Worm (Caenorhabditis elegans) whole organism, L3 larva: ENCODE measurements around the gene cpr-1.

ENCODE experiments used
- R02D3.7 ChIP-seq: fragments of 150-350 bp; optimal IDR thresholded peaks from 2 replicates; lab custom pipeline; 2014; ENCODE audit warnings: missing biosample characterization, missing genetic modification characterization
- aly-2 ChIP-seq: fragments of 150-350 bp; optimal IDR thresholded peaks from 2 replicates; lab custom pipeline; 2014; ENCODE audit warnings: missing biosample characterization, missing genetic modification characterization
- ama-1 ChIP-seq: fragments of 150-350 bp; optimal IDR thresholded peaks from 2 replicates; lab custom pipeline; 2018
- ceh-16 ChIP-seq: sonication (generic microtip); optimal IDR thresholded peaks from 2 replicates; lab custom pipeline; 2017; ENCODE audit warnings: missing biosample characterization, missing genetic modification characterization
- ceh-28 ChIP-seq: fragments of 150-350 bp; optimal IDR thresholded peaks from 2 replicates; lab custom pipeline; 2014; ENCODE audit warnings: missing biosample characterization, missing genetic modification reagents, missing genetic modification characterization
- ceh-82 ChIP-seq: fragments of 150-350 bp; optimal IDR thresholded peaks from 2 replicates; lab custom pipeline; 2014; ENCODE audit warnings: missing biosample characterization, missing genetic modification characterization
- ceh-9 ChIP-seq: sonication (generic microtip); optimal IDR thresholded peaks from 2 replicates; lab custom pipeline; 2018; ENCODE audit warnings: missing biosample characterization, missing genetic modification characterization
- egl-27 ChIP-seq: sonication (generic microtip); optimal IDR thresholded peaks from 4 replicates; lab custom pipeline; 2017; ENCODE audit warnings: missing biosample characterization, missing genetic modification reagents, missing genetic modification characterization
- egl-5 ChIP-seq: fragments of 150-350 bp; optimal IDR thresholded peaks from 2 replicates; lab custom pipeline; 2017; ENCODE audit warnings: missing biosample characterization, missing genetic modification reagents, missing genetic modification characterization, inconsistent platforms
- elt-2 ChIP-seq: sonication (generic microtip); optimal IDR thresholded peaks from 2 replicates; lab custom pipeline; 2016; ENCODE audit warnings: missing genetic modification reagents, mild to moderate bottlenecking, missing genetic modification characterization, missing compliant biosample characterization
- elt-3 ChIP-seq, 3 experiments: fragments of 150-350 bp in 1 of 3; sonication (generic microtip) in 2 of 3; optimal IDR thresholded peaks; 2 replicates in 2 of 3; 4 replicates in 1 of 3; lab custom pipeline; 2014 to 2017; ENCODE audit warnings: missing biosample characterization in 3 of 3, missing genetic modification characterization in 3 of 3
- eor-1 ChIP-seq, 2 experiments: fragments of 150-350 bp; optimal IDR thresholded peaks; 2 replicates each; lab custom pipeline; 2014 to 2018; ENCODE audit warnings: missing biosample characterization in 2 of 2, missing genetic modification characterization in 2 of 2
- fkh-10 ChIP-seq: sonication (generic microtip); optimal IDR thresholded peaks from 2 replicates; lab custom pipeline; 2017; ENCODE audit warnings: missing biosample characterization, missing genetic modification reagents, missing genetic modification characterization
- fkh-2 ChIP-seq: fragments of 150-350 bp; optimal IDR thresholded peaks from 2 replicates; lab custom pipeline; 2014; ENCODE audit warnings: missing biosample characterization, missing genetic modification reagents, missing genetic modification characterization
- fos-1 ChIP-seq: fragments of 150-350 bp; optimal IDR thresholded peaks from 2 replicates; lab custom pipeline; 2014; ENCODE audit warnings: missing biosample characterization, missing genetic modification characterization
- hmg-11 ChIP-seq: sonication (generic microtip); optimal IDR thresholded peaks from 2 replicates; lab custom pipeline; 2016; ENCODE audit warnings: missing genetic modification characterization, missing compliant biosample characterization
- jun-1 ChIP-seq: fragments of 150-350 bp; optimal IDR thresholded peaks from 2 replicates; lab custom pipeline; 2014; ENCODE audit warnings: missing biosample characterization, missing genetic modification reagents, missing genetic modification characterization
- lin-39 ChIP-seq: fragments of 150-350 bp; optimal IDR thresholded peaks from 2 replicates; lab custom pipeline; 2018; ENCODE audit warnings: missing biosample characterization, missing genetic modification reagents, missing genetic modification characterization
- lsy-12 ChIP-seq: sonication (generic microtip); optimal IDR thresholded peaks from 2 replicates; lab custom pipeline; 2016; ENCODE audit warnings: mild to moderate bottlenecking, missing genetic modification characterization, missing compliant biosample characterization
- mml-1 ChIP-seq: fragments of 150-350 bp; sonication (generic microtip); optimal IDR thresholded peaks from 3 replicates; lab custom pipeline; 2014; ENCODE audit warnings: missing biosample characterization, missing genetic modification characterization
- nfya-1 ChIP-seq: sonication (generic microtip); optimal IDR thresholded peaks from 2 replicates; lab custom pipeline; 2017; ENCODE audit warnings: missing genetic modification characterization, mild to moderate bottlenecking, missing compliant biosample characterization, antibody characterized with exemption, moderate library complexity; ENCODE audit not compliant: insufficient read depth
- nhr-11 ChIP-seq: fragments of 150-350 bp; optimal IDR thresholded peaks from 2 replicates; lab custom pipeline; 2014; ENCODE audit warnings: missing biosample characterization, missing genetic modification characterization
- nhr-12 ChIP-seq: fragments of 150-350 bp; optimal IDR thresholded peaks from 2 replicates; lab custom pipeline; 2014; ENCODE audit warnings: missing biosample characterization, missing genetic modification characterization
- nhr-28 ChIP-seq: fragments of 150-350 bp; optimal IDR thresholded peaks from 2 replicates; lab custom pipeline; 2014; ENCODE audit warnings: missing biosample characterization, missing genetic modification characterization
- nhr-43 ChIP-seq: sonication (generic microtip); optimal IDR thresholded peaks from 2 replicates; lab custom pipeline; 2016; ENCODE audit warnings: mild to moderate bottlenecking, missing genetic modification characterization, missing compliant biosample characterization; ENCODE audit not compliant: poor library complexity, severe bottlenecking
- nhr-67 ChIP-seq: fragments of 150-350 bp; optimal IDR thresholded peaks from 2 replicates; lab custom pipeline; 2014; ENCODE audit warnings: missing biosample characterization, missing genetic modification characterization
- nhr-76 ChIP-seq: fragments of 150-350 bp; sonication (generic microtip); optimal IDR thresholded peaks from 5 replicates; lab custom pipeline; 2014; ENCODE audit warnings: missing biosample characterization, missing genetic modification characterization
- nhr-77 ChIP-seq: fragments of 150-350 bp; optimal IDR thresholded peaks from 2 replicates; lab custom pipeline; 2014; ENCODE audit warnings: missing biosample characterization, missing genetic modification characterization
- pha-4 ChIP-seq: fragments of 150-350 bp; optimal IDR thresholded peaks from 2 replicates; lab custom pipeline; 2014; ENCODE audit warnings: missing biosample characterization, missing genetic modification reagents, missing genetic modification characterization
- pqm-1 ChIP-seq: fragments of 150-350 bp; optimal IDR thresholded peaks from 2 replicates; lab custom pipeline; 2017; ENCODE audit warnings: missing biosample characterization, missing genetic modification characterization, inconsistent platforms
- sea-2 ChIP-seq: fragments of 150-350 bp; sonication (generic microtip); optimal IDR thresholded peaks from 4 replicates; lab custom pipeline; 2014; ENCODE audit warnings: missing biosample characterization, missing genetic modification reagents, missing genetic modification characterization
- skn-1 ChIP-seq: fragments of 150-350 bp; optimal IDR thresholded peaks from 2 replicates; lab custom pipeline; 2014; ENCODE audit warnings: missing biosample characterization, missing genetic modification characterization
- snpc-4 ChIP-seq: fragments of 150-350 bp; optimal IDR thresholded peaks from 2 replicates; lab custom pipeline; 2014; ENCODE audit warnings: missing biosample characterization, missing genetic modification characterization
- tbx-2 ChIP-seq: sonication (generic microtip); optimal IDR thresholded peaks from 2 replicates; lab custom pipeline; 2016; ENCODE audit warnings: mild to moderate bottlenecking, missing genetic modification characterization, missing compliant biosample characterization
- unc-39 ChIP-seq: sonication (generic microtip); optimal IDR thresholded peaks from 4 replicates; lab custom pipeline; 2017; ENCODE audit warnings: missing biosample characterization, missing genetic modification characterization
- zag-1 ChIP-seq: fragments of 150-350 bp; optimal IDR thresholded peaks from 2 replicates; lab custom pipeline; 2014; ENCODE audit warnings: missing biosample characterization, missing genetic modification characterization
- ztf-4 ChIP-seq: fragments of 150-350 bp; optimal IDR thresholded peaks from 2 replicates; lab custom pipeline; 2014; ENCODE audit warnings: missing biosample characterization, missing genetic modification characterization

Gene cpr-1

ce11 chrV:12002866-12003485, 27.6 kb downstream of the cpr-1 start, which contains the start of gene cpr-9:
TSS of gene cpr-9 (plus strand) at chrV:12003053.
- TF ChIP-seq lin-39 (tag; lab: Kevin White, UChicago) (no peak), pha-4 (tag; lab: Kevin White, UChicago) (peak; percentile 54), pqm-1 (tag; lab: Kevin White, UChicago) (peak; percentile 94), elt-2 (tag; lab: Kevin White, UChicago) (peak; percentile 93)

ce11 chrV:12004501-12004940, 29.2 kb downstream of the cpr-1 start:
- TF ChIP-seq pqm-1 (tag; lab: Kevin White, UChicago) (no peak), fos-1 (tag; lab: Kevin White, UChicago) (peak; percentile 1), ceh-28 (peak; percentile 43), jun-1 (peak; percentile 4), elt-2 (tag; lab: Kevin White, UChicago) (peak; percentile 35), skn-1 (no peak), aly-2 (tag; lab: Kevin White, UChicago) (peak; percentile 77)
- TF ChIP-seq, all 47 proteins: peak for 5

- TF ChIP-seq elt-2 (tag; lab: Kevin White, UChicago) (no peak), nhr-76 (tag; lab: Kevin White, UChicago) (no peak), ceh-9 (tag; lab: Kevin White, UChicago) (no peak), hmg-11 (tag; lab: Kevin White, UChicago) (no peak), snpc-4 (tag; lab: Kevin White, UChicago) (no peak), skn-1 (no peak), fkh-2 (tag; lab: Kevin White, UChicago) (no peak), nhr-67 (tag; lab: Kevin White, UChicago) (no peak), lin-39 (tag; lab: Kevin White, UChicago) (no peak), sea-2 (GFP tag; lab: Kevin White, UChicago) (no peak), ceh-82 (tag; lab: Kevin White, UChicago) (no peak), fkh-10 (GFP tag; lab: Kevin White, UChicago) (no peak), unc-39 (no peak)
These were observed 31.1 kb downstream of the cpr-1 start, which contains the start of gene F57F5.3 for ce11 chrV:12006495-12006894. TSS of gene F57F5.3 (minus strand) at chrV:12006595.

DNA sequence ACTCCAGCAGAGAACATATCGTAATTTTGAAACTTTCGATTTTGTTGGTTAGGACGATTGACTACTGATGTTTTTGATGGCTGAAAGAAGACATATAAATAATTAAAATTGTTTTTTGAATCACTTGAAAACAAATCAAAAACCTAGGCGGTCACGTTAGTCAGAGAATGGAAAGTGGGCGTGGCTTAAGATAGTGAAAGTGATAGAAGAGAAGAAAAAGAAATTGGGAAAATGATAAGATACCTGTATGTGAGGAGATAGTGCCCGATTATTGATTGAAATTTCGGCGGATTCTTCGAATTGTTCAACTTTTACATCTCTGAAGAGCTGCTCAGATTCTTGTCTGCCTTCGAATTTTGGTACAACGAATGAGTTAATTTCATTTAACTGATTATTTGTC, 36.3 kb downstream of the cpr-1 start:
- peak in 1 of 3 experiments; percentile 16 for TF ChIP-seq elt-3 (tag; optimal IDR thresholded peaks at IDR 0.05; lab: Kevin White, UChicago)
- no peak for TF ChIP-seq R02D3.7 (tag; lab: Kevin White, UChicago)
- no peak for TF ChIP-seq nhr-77
- peak; percentile 0 for TF ChIP-seq elt-2 (tag; lab: Kevin White, UChicago)
- no peak for TF ChIP-seq ama-1

ce11 chrV:12013298-12013697, 37.9 kb downstream of the cpr-1 start, which contains the start of gene add-2:
TSS of gene add-2 (minus strand) at chrV:12013406.
- no peak for TF ChIP-seq ztf-4 (tag; lab: Kevin White, UChicago)
- TF ChIP-seq tbx-2: no peak
- TF ChIP-seq sea-2 (GFP tag; lab: Kevin White, UChicago): no peak
- no peak for TF ChIP-seq egl-5 (tag; lab: Kevin White, UChicago)
- no peak for TF ChIP-seq nfya-1 (tag; lab: Kevin White, UChicago)
- TF ChIP-seq eor-1 (tag; optimal IDR thresholded peaks at IDR 0.05; lab: Kevin White, UChicago): no peak
- peak; percentile 65 for TF ChIP-seq pha-4 (tag; lab: Kevin White, UChicago)
- no peak for TF ChIP-seq nhr-12 (tag; lab: Kevin White, UChicago)
- no peak for TF ChIP-seq aly-2 (tag; lab: Kevin White, UChicago)
- TF ChIP-seq zag-1 (tag; lab: Kevin White, UChicago): no peak
- TF ChIP-seq elt-3 (tag; optimal IDR thresholded peaks at IDR 0.05; lab: Kevin White, UChicago): no peak
- no peak for TF ChIP-seq mml-1 (tag; lab: Kevin White, UChicago)
- no peak for TF ChIP-seq ceh-9 (tag; lab: Kevin White, UChicago)
- TF ChIP-seq nhr-43 (tag; lab: Kevin White, UChicago): no peak
- no peak for TF ChIP-seq hmg-11 (tag; lab: Kevin White, UChicago)
- TF ChIP-seq nhr-11 (tag; lab: Kevin White, UChicago): no peak
- TF ChIP-seq elt-2 (tag; lab: Kevin White, UChicago): peak; percentile 52
- TF ChIP-seq nhr-76 (tag; lab: Kevin White, UChicago): no peak
- TF ChIP-seq egl-27: no peak
- peak; percentile 50 for TF ChIP-seq pqm-1 (tag; lab: Kevin White, UChicago)
- no peak for TF ChIP-seq nhr-67 (tag; lab: Kevin White, UChicago)
- TF ChIP-seq nhr-28 (tag; lab: Kevin White, UChicago): no peak
- no peak for TF ChIP-seq unc-39
- TF ChIP-seq ceh-16 (tag; lab: Kevin White, UChicago): no peak
- no peak for TF ChIP-seq fos-1 (tag; lab: Kevin White, UChicago)
- TF ChIP-seq lsy-12: no peak
